Fruit fly (Drosophila melanogaster): ENCODE data around the gene Msp300.

Msp300 gene

dm6 chr2L:5060952-5061478 is 39.7 kb upstream of the Msp300 start (continued):
- TF ChIP-seq Dip3 (GFP tag; optimal IDR thresholded peaks at IDR 0.05), result peak; percentile 77
- no peak for TF ChIP-seq Lpt (GFP tag; optimal IDR thresholded peaks at IDR 0.05)
- no peak for TF ChIP-seq CG30431 (GFP tag; optimal IDR thresholded peaks at IDR 0.05)
- TF ChIP-seq HLHmδ (GFP tag; optimal IDR thresholded peaks at IDR 0.05), result no peak
- no peak for TF ChIP-seq dmrt11E (tag; optimal IDR thresholded peaks at IDR 0.05)
- TF ChIP-seq knrl (GFP tag; IDR thresholded peaks at IDR 0.05; ENCODE audit: partially characterized antibody), result no peak
- TF ChIP-seq CG16779 (GFP tag; IDR thresholded peaks at IDR 0.05), result no peak
- TF ChIP-seq tio (GFP tag; optimal IDR thresholded peaks at IDR 0.05), result peak; percentile 46
- TF ChIP-seq chn (GFP tag; optimal IDR thresholded peaks at IDR 0.05), result no peak
- no peak for TF ChIP-seq CG17802 (tag; optimal IDR thresholded peaks at IDR 0.05)
- TF ChIP-seq CG2120 (GFP tag; optimal IDR thresholded peaks at IDR 0.05), result peak; percentile 88
- peak; percentile 38 for TF ChIP-seq Six4 (GFP tag; optimal IDR thresholded peaks at IDR 0.05)
- no peak for TF ChIP-seq Dfd (GFP tag; optimal IDR thresholded peaks at IDR 0.05)
- TF ChIP-seq disco-r (GFP tag; optimal IDR thresholded peaks at IDR 0.05), result peak; percentile 61
- TF ChIP-seq stc (GFP tag; IDR thresholded peaks at IDR 0.05), result peak; percentile 65
- peak; percentile 30; the same call in 1 of the 3 replicates for TF ChIP-seq ase (GFP tag; IDR thresholded peaks at IDR 0.05)
- peak; percentile 42; the same call in 1 of the 2 replicates for TF ChIP-seq CG14441 (GFP tag; IDR thresholded peaks at IDR 0.05)
- TF ChIP-seq CG9876 (GFP tag; optimal IDR thresholded peaks at IDR 0.05), result no peak
- peak; percentile 56; the same call in 1 of the 2 replicates for TF ChIP-seq bowl (GFP tag; IDR thresholded peaks at IDR 0.05)
- TF ChIP-seq Mes4 (GFP tag; optimal IDR thresholded peaks at IDR 0.05), result no peak
- TF ChIP-seq lola (GFP tag; optimal IDR thresholded peaks at IDR 0.05), result peak in 1 of 3 experiments; percentile 52
- peak; percentile 88 for TF ChIP-seq caup (GFP tag; optimal IDR thresholded peaks at IDR 0.05; ENCODE audit: severe bottlenecking)
- TF ChIP-seq rib (GFP tag; IDR thresholded peaks at IDR 0.05), result 0 out of 2 replicates have a peak, but pooled peaks have one; percentile 35
- peak; percentile 65 for TF ChIP-seq CG12071 (GFP tag; optimal IDR thresholded peaks at IDR 0.05)
- peak in 1 of 2 experiments; percentile 25 for TF ChIP-seq insv (GFP tag; optimal IDR thresholded peaks at IDR 0.05)
- TF ChIP-seq Hand (GFP tag; optimal IDR thresholded peaks at IDR 0.05), result peak; percentile 45
- no peak for TF ChIP-seq wdn (GFP tag; IDR thresholded peaks at IDR 0.05)
- TF ChIP-seq lov (optimal IDR thresholded peaks at IDR 0.05), result no peak
- 0 out of 3 replicates have a peak, but pooled peaks have one; percentile 20 for TF ChIP-seq lov (GFP tag; IDR thresholded peaks at IDR 0.05)
- peak; percentile 54; the same call in 1 of the 2 replicates for TF ChIP-seq CG31441 (GFP tag; IDR thresholded peaks at IDR 0.05)
- peak; percentile 26 for TF ChIP-seq Fer2 (tag; optimal IDR thresholded peaks at IDR 0.05)
- TF ChIP-seq unc-4 (GFP tag; IDR thresholded peaks at IDR 0.05; ENCODE audit: partially characterized antibody), result no peak
- TF ChIP-seq Ets97D (GFP tag; optimal IDR thresholded peaks at IDR 0.05), result no peak
- peak; percentile 51 for TF ChIP-seq CG10366 (GFP tag; IDR thresholded peaks at IDR 0.05)
- TF ChIP-seq CG17829 (tag; optimal IDR thresholded peaks at IDR 0.05), result peak; percentile 30
- no peak for TF ChIP-seq hbn (GFP tag; IDR thresholded peaks at IDR 0.05; ENCODE audit: partially characterized antibody)
- TF ChIP-seq nom (GFP tag; optimal IDR thresholded peaks at IDR 0.05), result no peak
- TF ChIP-seq CG1832 (GFP tag; optimal IDR thresholded peaks at IDR 0.05), result no peak
- TF ChIP-seq pan (optimal IDR thresholded peaks at IDR 0.05), result no peak
- TF ChIP-seq pan (GFP tag; optimal IDR thresholded peaks at IDR 0.05 in 1 of 2, IDR thresholded peaks at IDR 0.05 in 1 of 2), result peak in 1 of 2 experiments; percentile 65
- TF ChIP-seq unpg (GFP tag; optimal IDR thresholded peaks at IDR 0.05), result peak; percentile 62
- no peak for TF ChIP-seq CG7271 (tag; optimal IDR thresholded peaks at IDR 0.05)
- TF ChIP-seq CG1603 (tag; optimal IDR thresholded peaks at IDR 0.05), result peak; percentile 54
- TF ChIP-seq CG4854 (GFP tag; optimal IDR thresholded peaks at IDR 0.05), result no peak
- TF ChIP-seq CG7556 (GFP tag; optimal IDR thresholded peaks at IDR 0.05), result peak; percentile 75
- TF ChIP-seq CG1233 (GFP tag; optimal IDR thresholded peaks at IDR 0.05), result peak; percentile 52
- peak; percentile 56 for TF ChIP-seq tup (GFP tag; optimal IDR thresholded peaks at IDR 0.05)
- TF ChIP-seq CG2678 (tag; optimal IDR thresholded peaks at IDR 0.05), result peak; percentile 80
- peak; percentile 66 for TF ChIP-seq CG10979 (tag; optimal IDR thresholded peaks at IDR 0.05)
- TF ChIP-seq ato (GFP tag; IDR thresholded peaks at IDR 0.05; ENCODE audit: partially characterized antibody), result no peak

Data from whole organism, embryonic.